Fruit fly (Drosophila melanogaster) whole organism, adult: Measurements from ENCODE around the gene Cln7.
A peak's percentile ranks its signal among the peaks of the same experiment; 100 is the strongest.

ENCODE experiments used
- CG11617 ChIP-seq: fragments of 200-800 bp; sonication (Bioruptor generic); optimal IDR thresholded peaks from 2 replicates; lab custom pipeline; 2017; ENCODE audit warnings: mild to moderate bottlenecking, missing biosample characterization, missing genetic modification reagents, missing genetic modification characterization
- CG12768 ChIP-seq: fragments of 200-800 bp; sonication (Bioruptor generic); optimal IDR thresholded peaks from 2 replicates; lab custom pipeline; 2017; ENCODE audit warnings: missing biosample characterization, missing genetic modification characterization, mild to moderate bottlenecking, moderate library complexity, missing genetic modification reagents
- CG14711 ChIP-seq: fragments of 200-800 bp; sonication (Bioruptor generic); optimal IDR thresholded peaks from 2 replicates; lab custom pipeline; 2018; ENCODE audit warnings: missing biosample characterization, mild to moderate bottlenecking, missing genetic modification characterization, moderate library complexity
- CG1620 ChIP-seq: fragments of 200-800 bp; sonication (Bioruptor generic); optimal IDR thresholded peaks from 2 replicates; lab custom pipeline; 2016; ENCODE audit warnings: missing biosample characterization, missing genetic modification characterization
- CG33017 ChIP-seq: fragments of 200-800 bp; sonication (Bioruptor generic); optimal IDR thresholded peaks from 2 replicates; lab custom pipeline; 2018; ENCODE audit warnings: missing biosample characterization, mild to moderate bottlenecking, missing genetic modification characterization, moderate library complexity
- CG5204 ChIP-seq: fragments of 200-800 bp; sonication (Bioruptor generic); optimal IDR thresholded peaks from 2 replicates; lab custom pipeline; 2016; ENCODE audit warnings: missing biosample characterization, missing genetic modification characterization
- CG7045 ChIP-seq: fragments of 200-800 bp; sonication (Bioruptor generic); optimal IDR thresholded peaks from 2 replicates; lab custom pipeline; 2017; ENCODE audit warnings: missing biosample characterization, mild to moderate bottlenecking, missing genetic modification characterization
- CG7101 ChIP-seq: fragments of 200-800 bp; sonication (Bioruptor generic); optimal IDR thresholded peaks from 2 replicates; lab custom pipeline; 2018; ENCODE audit warnings: missing biosample characterization, mild to moderate bottlenecking, missing genetic modification characterization, moderate library complexity
- Clk ChIP-seq: fragments of 200-800 bp; sonication (Bioruptor generic); optimal IDR thresholded peaks from 2 replicates; lab custom pipeline; 2017; ENCODE audit warnings: missing biosample characterization, missing genetic modification characterization
- Crg-1 ChIP-seq: fragments of 200-800 bp; sonication (Bioruptor generic); optimal IDR thresholded peaks from 2 replicates; lab custom pipeline; 2016; ENCODE audit warnings: missing biosample characterization, missing genetic modification characterization
- Hr96 ChIP-seq: fragments of 200-800 bp; sonication (Bioruptor generic); optimal IDR thresholded peaks from 2 replicates; lab custom pipeline; 2016; ENCODE audit warnings: missing biosample characterization, missing genetic modification characterization
- Mnt ChIP-seq: fragments of 200-800 bp; sonication (Bioruptor generic); optimal IDR thresholded peaks from 2 replicates; lab custom pipeline; 2016; ENCODE audit warnings: missing biosample characterization, mild to moderate bottlenecking, missing genetic modification characterization
- bab1 ChIP-seq: fragments of 200-800 bp; sonication (Bioruptor generic); optimal IDR thresholded peaks from 3 replicates; lab custom pipeline; 2019; ENCODE audit warnings: missing biosample characterization, mild to moderate bottlenecking, missing genetic modification characterization, moderate library complexity
- cic ChIP-seq: fragments of 200-800 bp; sonication (Bioruptor generic); optimal IDR thresholded peaks from 2 replicates; lab custom pipeline; 2017; ENCODE audit warnings: missing biosample characterization, mild to moderate bottlenecking, missing genetic modification characterization, moderate library complexity
- cnc ChIP-seq, 2 experiments: fragments of >200 bp; optimal IDR thresholded peaks; 2 replicates each; lab custom pipeline; 2017
- kay ChIP-seq: fragments of 200-800 bp; sonication (Bioruptor generic); peaks from one replicate; lab custom pipeline; 2016; ENCODE audit warnings: missing biosample characterization, missing genetic modification characterization, borderline replicate concordance
- ovo ChIP-seq: fragments of 200-800 bp; sonication (Bioruptor generic); optimal IDR thresholded peaks from 2 replicates; lab custom pipeline; 2016; ENCODE audit warnings: missing biosample characterization, missing genetic modification characterization
- pad ChIP-seq: fragments of 200-800 bp; sonication (Bioruptor generic); optimal IDR thresholded peaks from 3 replicates; lab custom pipeline; 2017; ENCODE audit warnings: missing biosample characterization, missing genetic modification characterization, mild to moderate bottlenecking, moderate library complexity, missing genetic modification reagents
- tj ChIP-seq: fragments of 200-800 bp; sonication (Bioruptor generic); optimal IDR thresholded peaks from 3 replicates; lab custom pipeline; 2017; ENCODE audit warnings: missing biosample characterization, mild to moderate bottlenecking, missing genetic modification characterization, moderate library complexity
- toe ChIP-seq: fragments of 200-800 bp; sonication (Bioruptor generic); optimal IDR thresholded peaks from 2 replicates; lab custom pipeline; 2016; ENCODE audit warnings: missing biosample characterization, missing genetic modification characterization

The Cln7 gene

DNA sequence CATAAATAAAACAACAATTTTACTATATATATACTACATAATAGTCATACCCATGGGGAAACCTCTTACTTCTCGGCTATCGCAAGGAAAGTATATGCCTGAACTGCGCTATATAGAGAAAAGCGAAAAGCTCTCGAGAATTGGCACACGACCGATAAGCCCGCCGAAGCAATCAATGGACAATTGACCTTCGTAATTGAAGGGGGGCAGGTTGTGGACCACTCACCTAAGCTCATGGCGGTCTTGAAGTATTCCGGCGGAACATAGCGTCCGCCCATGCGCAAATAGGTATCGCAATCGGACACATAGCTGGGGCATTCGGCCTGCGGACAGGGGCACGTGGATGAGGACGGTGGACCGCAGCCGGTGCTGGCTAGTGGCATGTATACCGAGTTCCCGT, 35.4 kb upstream of the Cln7 start:
- TF ChIP-seq cic (GFP tag; lab: Kevin White, UChicago): peak; percentile 13
- TF ChIP-seq CG7045 (GFP tag; lab: Kevin White, UChicago): no peak

DNA sequence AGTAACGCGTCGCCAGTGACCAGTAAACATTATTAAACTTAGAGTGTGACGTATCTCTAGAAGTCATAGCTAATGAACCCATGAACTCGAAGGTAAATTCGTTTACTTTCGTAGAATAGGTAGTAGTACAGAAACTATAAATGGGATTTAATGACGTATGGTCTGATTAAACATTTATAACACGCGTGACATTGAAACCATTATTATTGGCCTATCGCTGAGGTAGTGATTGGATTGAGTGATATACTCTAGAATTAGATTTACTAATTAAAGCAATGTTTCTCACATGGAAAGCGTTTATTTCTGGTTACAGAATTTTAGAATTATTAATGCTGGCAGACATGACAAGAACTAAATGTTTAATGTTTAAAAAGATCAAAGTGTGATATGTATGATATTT, 31.8 kb upstream of the Cln7 start:
- TF ChIP-seq Crg-1 (no peak), cnc (optimal IDR thresholded peaks at IDR 0.05; lab: Kevin White, UChicago) (no peak), CG12768 (no peak), CG11617 (no peak), CG33017 (no peak), tj (no peak), CG5204 (GFP tag; lab: Kevin White, UChicago) (no peak), Mnt (GFP tag; lab: Kevin White, UChicago) (no peak), pad (GFP tag; lab: Kevin White, UChicago) (no peak), CG1620 (GFP tag; lab: Kevin White, UChicago) (no peak), CG7045 (GFP tag; lab: Kevin White, UChicago) (no peak), Hr96 (GFP tag; lab: Kevin White, UChicago) (no peak), ovo (GFP tag; lab: Kevin White, UChicago) (no peak), kay (no peak), CG14711 (tag; lab: Kevin White, UChicago) (no peak), bab1 (GFP tag; lab: Kevin White, UChicago) (no peak)

- TF ChIP-seq toe (GFP tag; lab: Kevin White, UChicago): no peak
- TF ChIP-seq CG1620 (GFP tag; lab: Kevin White, UChicago): no peak
- no peak for TF ChIP-seq CG11617
- no peak for TF ChIP-seq CG7101 (tag; lab: Kevin White, UChicago)
- no peak for TF ChIP-seq CG33017
- TF ChIP-seq Mnt (GFP tag; lab: Kevin White, UChicago): no peak
- TF ChIP-seq Clk: no peak
- TF ChIP-seq cnc (optimal IDR thresholded peaks at IDR 0.05; lab: Kevin White, UChicago): no peak
- no peak for TF ChIP-seq Crg-1
- TF ChIP-seq CG7045 (GFP tag; lab: Kevin White, UChicago): no peak
- no peak for TF ChIP-seq tj
- TF ChIP-seq CG12768: no peak
- TF ChIP-seq bab1 (GFP tag; lab: Kevin White, UChicago): no peak
- no peak for TF ChIP-seq cic (GFP tag; lab: Kevin White, UChicago)
- no peak for TF ChIP-seq CG5204 (GFP tag; lab: Kevin White, UChicago)
- no peak for TF ChIP-seq pad (GFP tag; lab: Kevin White, UChicago)
- no peak for TF ChIP-seq CG14711 (tag; lab: Kevin White, UChicago)
- no peak for TF ChIP-seq ovo (GFP tag; lab: Kevin White, UChicago)
- no peak for TF ChIP-seq kay
- TF ChIP-seq Hr96 (GFP tag; lab: Kevin White, UChicago): no peak
These were observed 31.2 kb upstream of the Cln7 start for dm6 chr3L:7376151-7376550.

- TF ChIP-seq CG7101 (tag; lab: Kevin White, UChicago): no peak
- TF ChIP-seq Crg-1: no peak
- peak; percentile 46 for TF ChIP-seq kay
These were observed 26.3 kb upstream of the Cln7 start for dm6 chr3L:7371290-7371689.

DNA sequence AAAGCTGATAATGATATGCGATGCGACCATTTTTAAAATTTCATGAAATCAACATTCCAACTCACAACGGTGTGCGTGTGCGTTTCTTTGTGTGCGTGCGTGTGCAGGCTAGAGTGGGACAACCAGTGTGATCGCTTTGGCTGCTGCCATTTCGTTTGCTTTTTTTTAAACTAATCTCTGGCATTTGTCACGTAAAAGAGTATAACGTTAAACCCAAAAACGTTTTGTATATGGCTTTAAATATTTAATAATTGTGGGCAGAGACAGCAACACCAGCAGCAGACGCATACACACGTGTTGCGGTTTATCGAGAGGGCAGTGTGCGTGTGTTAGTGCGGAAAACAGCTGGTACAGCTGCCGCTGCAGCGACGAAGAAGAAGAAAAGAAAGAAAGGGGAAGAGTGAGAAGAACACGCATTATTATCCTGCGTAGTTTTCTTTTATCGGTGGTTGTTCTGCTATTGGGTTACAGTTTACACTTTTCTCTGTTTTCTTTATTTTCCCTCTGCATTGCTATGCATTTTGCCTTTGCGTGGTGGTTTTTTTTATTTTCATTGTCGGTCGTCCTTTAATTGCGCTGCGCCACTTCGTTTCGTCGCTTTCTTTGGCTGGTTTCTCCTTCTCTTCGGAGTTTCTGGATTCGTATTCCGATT, 25.4 kb upstream of the Cln7 start:
- TF ChIP-seq CG5204 (GFP tag; lab: Kevin White, UChicago): no peak
- TF ChIP-seq toe (GFP tag; lab: Kevin White, UChicago): no peak
- no peak for TF ChIP-seq CG33017
- TF ChIP-seq CG1620 (GFP tag; lab: Kevin White, UChicago): no peak
- TF ChIP-seq bab1 (GFP tag; lab: Kevin White, UChicago): no peak
- TF ChIP-seq Mnt (GFP tag; lab: Kevin White, UChicago): peak; percentile 91
- no peak for TF ChIP-seq Clk
- TF ChIP-seq CG12768: no peak
- TF ChIP-seq kay: no peak
- TF ChIP-seq CG14711 (tag; lab: Kevin White, UChicago): no peak
- TF ChIP-seq Hr96 (GFP tag; lab: Kevin White, UChicago): no peak
- TF ChIP-seq ovo (GFP tag; lab: Kevin White, UChicago): no peak
- peak; percentile 9 for TF ChIP-seq cic (GFP tag; lab: Kevin White, UChicago)
- TF ChIP-seq Crg-1: no peak
- TF ChIP-seq CG7045 (GFP tag; lab: Kevin White, UChicago): no peak
- peak; percentile 14 for TF ChIP-seq CG7101 (tag; lab: Kevin White, UChicago)
- TF ChIP-seq cnc (optimal IDR thresholded peaks at IDR 0.05; lab: Kevin White, UChicago): no peak
- TF ChIP-seq CG11617: peak; percentile 52
- peak; percentile 35 for TF ChIP-seq tj
- TF ChIP-seq pad (GFP tag; lab: Kevin White, UChicago): peak; percentile 68

dm6 chr3L:7369543-7369942, 24.6 kb upstream of the Cln7 start, which contains the start of gene akirin:
Gene akirin, plus strand, starts transcription at chr3L:7369843.
- TF ChIP-seq Hr96 (GFP tag; lab: Kevin White, UChicago) (no peak), CG11617 (no peak), CG14711 (tag; lab: Kevin White, UChicago) (no peak), Mnt (GFP tag; lab: Kevin White, UChicago) (no peak), CG7045 (GFP tag; lab: Kevin White, UChicago) (no peak), bab1 (GFP tag; lab: Kevin White, UChicago) (no peak), cnc (optimal IDR thresholded peaks at IDR 0.05; lab: Kevin White, UChicago) (no peak), kay (no peak), CG1620 (GFP tag; lab: Kevin White, UChicago) (no peak), cic (GFP tag; lab: Kevin White, UChicago) (no peak), Clk (no peak), CG12768 (no peak), ovo (GFP tag; lab: Kevin White, UChicago) (no peak), Crg-1 (no peak), CG5204 (GFP tag; lab: Kevin White, UChicago) (no peak), toe (GFP tag; lab: Kevin White, UChicago) (no peak), CG33017 (no peak), tj (no peak)
